Worm (Caenorhabditis elegans): ENCODE measurements around the gene clc-3.

The clc-3 gene

DNA sequence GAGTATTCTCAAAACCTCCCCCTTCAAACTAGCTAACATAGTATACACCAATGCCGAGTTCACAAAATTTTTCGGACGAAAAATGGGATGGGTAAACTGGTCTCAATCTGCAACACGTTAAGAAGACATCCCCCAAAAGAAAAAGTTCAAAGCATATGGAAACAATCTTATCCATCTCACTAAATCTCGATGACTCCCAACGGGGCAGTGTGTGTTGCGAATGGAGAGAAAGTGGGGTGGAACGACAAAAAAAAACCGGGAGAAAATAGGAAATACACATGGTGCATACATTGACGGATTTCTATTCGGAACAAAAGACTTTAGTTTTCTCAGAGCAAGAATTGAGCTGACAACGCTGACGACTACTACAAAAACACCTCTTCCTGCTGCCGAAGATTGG, 778 bp upstream of the clc-3 start:
- TF ChIP-seq aha-1 (tag) (peak; percentile 55), F37D6.2 (tag; optimal IDR thresholded peaks at IDR 0.05) (no peak)

- TF ChIP-seq tag-97 (GFP tag; IDR thresholded peaks at IDR 0.05) (no peak), Y75B8A.6 (GFP tag; IDR thresholded peaks at IDR 0.05) (no peak), aly-2 (tag; optimal IDR thresholded peaks at IDR 0.05) (no peak), nhr-48 (tag; optimal IDR thresholded peaks at IDR 0.05) (peak; percentile 61), snpc-4 (tag; optimal IDR thresholded peaks at IDR 0.05) (no peak), ctbp-1 (GFP tag; IDR thresholded peaks at IDR 0.05) (peak; percentile 88), T26A8.4 (GFP tag; IDR thresholded peaks at IDR 0.05) (peak; percentile 90), spr-1 (tag; optimal IDR thresholded peaks at IDR 0.05) (peak; percentile 29), egl-27 (tag; optimal IDR thresholded peaks at IDR 0.05) (no peak), lin-29 (GFP tag; IDR thresholded peaks at IDR 0.05) (peak; percentile 75), unc-130 (GFP tag; optimal IDR thresholded peaks at IDR 0.05) (peak; percentile 44), F26F4.8 (GFP tag; conservative IDR thresholded peaks at IDR 0.05) (peak; percentile 81), hif-1 (tag; optimal IDR thresholded peaks at IDR 0.05) (peak in 1 of 2 experiments; percentile 30), zip-11 (GFP tag; IDR thresholded peaks at IDR 0.05) (peak; percentile 89), ztf-7 (tag; optimal IDR thresholded peaks at IDR 0.05) (peak; percentile 55), mdl-1 (tag; optimal IDR thresholded peaks at IDR 0.05) (peak in 1 of 2 experiments; percentile 56), ceh-82 (tag; optimal IDR thresholded peaks at IDR 0.05) (no peak), jun-1 (tag; optimal IDR thresholded peaks at IDR 0.05) (peak; percentile 18), daf-16 (GFP tag; optimal IDR thresholded peaks at IDR 0.05) (peak; percentile 45 to 82), daf-16 (tag; optimal IDR thresholded peaks at IDR 0.05) (peak; percentile 89), lin-1 (GFP tag; IDR thresholded peaks at IDR 0.05) (no peak), pha-4 (GFP tag; IDR thresholded peaks at IDR 0.05) (peak; percentile 90), pha-4 (tag; optimal IDR thresholded peaks at IDR 0.05) (peak; percentile 34), lin-39 (tag; optimal IDR thresholded peaks at IDR 0.05) (no peak), nhr-77 (tag; optimal IDR thresholded peaks at IDR 0.05) (peak; percentile 60), ceh-32 (tag; optimal IDR thresholded peaks at IDR 0.05; ENCODE audit: poor library complexity) (peak; percentile 22), ceh-20 (GFP tag; IDR thresholded peaks at IDR 0.05) (peak; percentile 81), tra-1 (GFP tag; IDR thresholded peaks at IDR 0.05) (peak; percentile 72; the same call in 1 of the 2 replicates), nhr-76 (tag; optimal IDR thresholded peaks at IDR 0.05) (no peak), mdt-29 (GFP tag; IDR thresholded peaks at IDR 0.05) (peak; percentile 81; the same call in 1 of the 2 replicates), fkh-10 (GFP tag; optimal IDR thresholded peaks at IDR 0.05) (no peak), Y48G9A.11 (GFP tag; IDR thresholded peaks at IDR 0.05) (peak; percentile 82), nhr-6 (tag; optimal IDR thresholded peaks at IDR 0.05) (no peak), fos-1 (tag; optimal IDR thresholded peaks at IDR 0.05) (no peak), ceh-62 (tag; optimal IDR thresholded peaks at IDR 0.05) (no peak), daf-8 (GFP tag; IDR thresholded peaks at IDR 0.05) (no peak), D1046.2 (GFP tag; IDR thresholded peaks at IDR 0.05) (peak; percentile 76), dpl-1 (GFP tag; optimal IDR thresholded peaks at IDR 0.05) (no peak), lin-13 (GFP tag; optimal IDR thresholded peaks at IDR 0.05) (peak; percentile 23), F49E8.2 (tag; optimal IDR thresholded peaks at IDR 0.05; ENCODE audit: borderline replicate concordance) (peak; percentile 37), F37D6.2 (tag; optimal IDR thresholded peaks at IDR 0.05) (peak; percentile 66), F10B5.3 (tag; optimal IDR thresholded peaks at IDR 0.05) (no peak), nhr-41 (GFP tag; IDR thresholded peaks at IDR 0.05) (peak; percentile 89), gei-8 (GFP tag; optimal IDR thresholded peaks at IDR 0.05) (peak; percentile 81), lir-3 (tag; optimal IDR thresholded peaks at IDR 0.05) (peak; percentile 34), dmd-6 (GFP tag; IDR thresholded peaks at IDR 0.05) (peak; percentile 76), nhr-11 (tag; optimal IDR thresholded peaks at IDR 0.05) (peak; percentile 33), vab-7 (GFP tag; IDR thresholded peaks at IDR 0.05) (peak; percentile 93), daf-19 (GFP tag; conservative IDR thresholded peaks at IDR 0.05) (peak; percentile 93), egl-43 (GFP tag; IDR thresholded peaks at IDR 0.05) (peak; percentile 96)
Measured at ce11 chrX:3371264-3371663, 3.3 kb downstream of the clc-3 start.
